Worm (Caenorhabditis elegans) whole organism, L1 larva: ENCODE data around the gene Y66C5A.2.

Experiments
- C16A3.4 ChIP-seq: fragments of 150-350 bp; optimal IDR thresholded peaks from 2 replicates; lab custom pipeline; 2014; ENCODE audit warnings: missing biosample characterization, missing genetic modification characterization
- alr-1 ChIP-seq: fragments of 200-800 bp; sonication (Bioruptor generic); optimal IDR thresholded peaks from 2 replicates; lab custom pipeline; 2018; ENCODE audit warnings: borderline replicate concordance, mild to moderate bottlenecking, missing genetic modification characterization, missing compliant biosample characterization
- aly-2 ChIP-seq: fragments of 150-350 bp; optimal IDR thresholded peaks from 2 replicates; lab custom pipeline; 2014; ENCODE audit warnings: missing biosample characterization, missing genetic modification characterization
- blmp-1 ChIP-seq: fragments of 150-350 bp; optimal IDR thresholded peaks from 2 replicates; lab custom pipeline; 2014; ENCODE audit warnings: missing biosample characterization, missing genetic modification characterization
- ceh-63 ChIP-seq: fragments of 200-800 bp; sonication (Bioruptor generic); optimal IDR thresholded peaks from 2 replicates; lab custom pipeline; 2018; ENCODE audit warnings: mild to moderate bottlenecking, missing genetic modification characterization, missing compliant biosample characterization
- ceh-88 ChIP-seq: fragments of 200-800 bp; sonication (Bioruptor generic); IDR thresholded peaks from 2 replicates; pipeline ENCODE4 v1.3.6; 2022; ENCODE audit warnings: missing genetic modification characterization, missing compliant biosample characterization
- ces-1 ChIP-seq: fragments of 150-350 bp; optimal IDR thresholded peaks from 2 replicates; lab custom pipeline; 2014; ENCODE audit warnings: missing biosample characterization, missing genetic modification reagents, missing genetic modification characterization
- dpl-1 ChIP-seq, 3 experiments: fragments of 150-350 bp in 2 of 3; sonication (generic microtip) in 1 of 3; optimal IDR thresholded peaks; 2 replicates each; lab custom pipeline; 2014 to 2017; ENCODE audit warnings: missing biosample characterization in 3 of 3, missing genetic modification characterization in 3 of 3, missing genetic modification reagents in 3 of 3
- dsc-1 ChIP-seq: sonication (generic microtip); optimal IDR thresholded peaks from 2 replicates; lab custom pipeline; 2016; ENCODE audit warnings: mild to moderate bottlenecking, missing genetic modification characterization, missing compliant biosample characterization
- efl-1 ChIP-seq, 4 experiments: fragments of 150-350 bp; optimal IDR thresholded peaks in 3 of 4; peaks in 1 of 4; 1 replicate in 1 of 4; 2 replicates in 3 of 4; lab custom pipeline; 2014; ENCODE audit warnings: missing biosample characterization in 2 of 4, missing genetic modification characterization in 2 of 4, missing genetic modification reagents in 2 of 4
- efl-3 ChIP-seq: fragments of 200-800 bp; sonication (Bioruptor generic); optimal IDR thresholded peaks from 2 replicates; lab custom pipeline; 2018; ENCODE audit warnings: mild to moderate bottlenecking, missing genetic modification characterization, missing compliant biosample characterization
- elt-3 ChIP-seq, 6 experiments: fragments of 150-350 bp in 1 of 6; sonication (generic microtip); optimal IDR thresholded peaks; 2 replicates each; lab custom pipeline; 2017 to 2018; ENCODE audit warnings: missing biosample characterization in 6 of 6, missing genetic modification characterization in 6 of 6, inconsistent platforms in 1 of 6
- ets-5 ChIP-seq: fragments of 200-800 bp; sonication (Bioruptor generic); IDR thresholded peaks from 2 replicates; pipeline ENCODE4 v1.3.6; 2022; ENCODE audit warnings: missing genetic modification characterization, missing compliant biosample characterization
- fkh-4 ChIP-seq: sonication (generic microtip); optimal IDR thresholded peaks from 2 replicates; lab custom pipeline; 2016; ENCODE audit warnings: missing compliant biosample characterization, missing genetic modification characterization, borderline replicate concordance
- fkh-8 ChIP-seq: sonication (generic microtip); optimal IDR thresholded peaks from 2 replicates; lab custom pipeline; 2016; ENCODE audit warnings: mild to moderate bottlenecking, missing genetic modification characterization, missing compliant biosample characterization
- fos-1 ChIP-seq: fragments of 150-350 bp; optimal IDR thresholded peaks from 2 replicates; lab custom pipeline; 2014; ENCODE audit warnings: missing biosample characterization, missing genetic modification characterization
- grh-1 ChIP-seq: fragments of 200-800 bp; sonication (Bioruptor generic); IDR thresholded peaks from 2 replicates; pipeline ENCODE4 v1.3.6; 2022; ENCODE audit warnings: missing genetic modification reagents, missing genetic modification characterization, missing compliant biosample characterization
- hlh-17 ChIP-seq: fragments of 200-800 bp; sonication (Bioruptor generic); optimal IDR thresholded peaks from 2 replicates; lab custom pipeline; 2018; ENCODE audit warnings: missing genetic modification characterization, mild to moderate bottlenecking, missing compliant biosample characterization, moderate library complexity, borderline replicate concordance
- hlh-4 ChIP-seq: sonication (generic microtip); optimal IDR thresholded peaks from 2 replicates; lab custom pipeline; 2016; ENCODE audit warnings: mild to moderate bottlenecking, missing genetic modification characterization, missing compliant biosample characterization
- irx-1 ChIP-seq: sonication (generic microtip); optimal IDR thresholded peaks from 2 replicates; lab custom pipeline; 2016; ENCODE audit warnings: missing genetic modification characterization, missing compliant biosample characterization
- isw-1 ChIP-seq: fragments of 200-800 bp; sonication (Bioruptor generic); IDR thresholded peaks from 2 replicates; pipeline ENCODE4 v1.3.6; 2022; ENCODE audit warnings: missing genetic modification characterization, missing compliant biosample characterization
- jun-1 ChIP-seq: fragments of 150-350 bp; optimal IDR thresholded peaks from 2 replicates; lab custom pipeline; 2014; ENCODE audit warnings: missing biosample characterization, missing genetic modification reagents, missing genetic modification characterization
- lin-13 ChIP-seq: fragments of 150-350 bp; optimal IDR thresholded peaks from 2 replicates; lab custom pipeline; 2014; ENCODE audit warnings: missing biosample characterization, missing genetic modification reagents, missing genetic modification characterization
- lin-14 ChIP-seq: fragments of 200-800 bp; sonication (Bioruptor generic); optimal IDR thresholded peaks from 2 replicates; lab custom pipeline; 2018; ENCODE audit warnings: mild to moderate bottlenecking, missing genetic modification characterization, moderate library complexity, missing compliant biosample characterization
- lin-39 ChIP-seq: fragments of 150-350 bp; optimal IDR thresholded peaks from 2 replicates; lab custom pipeline; 2014; ENCODE audit warnings: missing biosample characterization, missing genetic modification reagents, missing genetic modification characterization
- lsy-2 ChIP-seq, 2 experiments: fragments of 150-350 bp; optimal IDR thresholded peaks; 2 replicates each; lab custom pipeline; 2014; ENCODE audit warnings: missing biosample characterization in 2 of 2, missing genetic modification characterization in 2 of 2
- mdl-1 ChIP-seq, 2 experiments: fragments of 150-350 bp; optimal IDR thresholded peaks; 2 replicates each; lab custom pipeline; 2014 to 2017; ENCODE audit warnings: missing biosample characterization in 2 of 2, missing genetic modification characterization in 2 of 2, inconsistent platforms in 1 of 2
- mep-1 ChIP-seq: fragments of 150-350 bp; optimal IDR thresholded peaks from 2 replicates; lab custom pipeline; 2014; ENCODE audit warnings: missing biosample characterization, missing genetic modification characterization
- nhr-11 ChIP-seq: fragments of 150-350 bp; optimal IDR thresholded peaks from 2 replicates; lab custom pipeline; 2014; ENCODE audit warnings: missing biosample characterization, missing genetic modification characterization
- nhr-12 ChIP-seq: sonication (generic microtip); optimal IDR thresholded peaks from 2 replicates; lab custom pipeline; 2017; ENCODE audit warnings: missing biosample characterization, missing genetic modification characterization
- nhr-237 ChIP-seq: fragments of 150-350 bp; optimal IDR thresholded peaks from 2 replicates; lab custom pipeline; 2014; ENCODE audit warnings: missing biosample characterization, missing genetic modification characterization
- nhr-28 ChIP-seq: fragments of 150-350 bp; optimal IDR thresholded peaks from 2 replicates; lab custom pipeline; 2014; ENCODE audit warnings: missing biosample characterization, missing genetic modification characterization
- nhr-71 ChIP-seq: sonication (generic microtip); optimal IDR thresholded peaks from 2 replicates; lab custom pipeline; 2016; ENCODE audit warnings: mild to moderate bottlenecking, missing genetic modification characterization, moderate library complexity, missing compliant biosample characterization
- nhr-84 ChIP-seq: sonication (generic microtip); optimal IDR thresholded peaks from 2 replicates; lab custom pipeline; 2017; ENCODE audit warnings: missing biosample characterization, missing genetic modification characterization
- nhr-85 ChIP-seq: sonication (generic microtip); peaks from one replicate; lab custom pipeline; 2016; ENCODE audit warnings: missing genetic modification characterization, inconsistent platforms, missing compliant biosample characterization
- nhr-90 ChIP-seq: sonication (generic microtip); optimal IDR thresholded peaks from 2 replicates; lab custom pipeline; 2016; ENCODE audit warnings: mild to moderate bottlenecking, missing genetic modification characterization, missing compliant biosample characterization; ENCODE audit not compliant: poor library complexity
- pag-3 ChIP-seq: sonication (generic microtip); optimal IDR thresholded peaks from 2 replicates; lab custom pipeline; 2017; ENCODE audit warnings: missing genetic modification characterization, mild to moderate bottlenecking, missing compliant biosample characterization, antibody characterized with exemption, borderline replicate concordance; ENCODE audit not compliant: insufficient read depth
- pax-3 ChIP-seq: fragments of 200-800 bp; sonication (Bioruptor generic); optimal IDR thresholded peaks from 2 replicates; lab custom pipeline; 2018; ENCODE audit warnings: mild to moderate bottlenecking, missing genetic modification characterization, moderate library complexity, missing compliant biosample characterization
- pqm-1 ChIP-seq: sonication (generic microtip); optimal IDR thresholded peaks from 3 replicates; lab custom pipeline; 2017; ENCODE audit warnings: missing biosample characterization, missing genetic modification characterization
- sptf-1 ChIP-seq: fragments of 150-350 bp; optimal IDR thresholded peaks from 2 replicates; lab custom pipeline; 2014; ENCODE audit warnings: missing biosample characterization, missing genetic modification characterization
- sup-37 ChIP-seq: fragments of 200-800 bp; sonication (Bioruptor generic); optimal IDR thresholded peaks from 2 replicates; lab custom pipeline; 2018; ENCODE audit warnings: mild to moderate bottlenecking, missing genetic modification characterization, missing compliant biosample characterization
- swsn-7 ChIP-seq: sonication (generic microtip); optimal IDR thresholded peaks from 2 replicates; lab custom pipeline; 2016; ENCODE audit warnings: missing genetic modification characterization, missing compliant biosample characterization
- tbx-2 ChIP-seq: sonication (generic microtip); optimal IDR thresholded peaks from 2 replicates; lab custom pipeline; 2016; ENCODE audit warnings: missing genetic modification characterization, missing compliant biosample characterization
- unc-62 ChIP-seq: fragments of 150-350 bp; optimal IDR thresholded peaks from 2 replicates; lab custom pipeline; 2014; ENCODE audit warnings: missing biosample characterization, missing genetic modification reagents, missing genetic modification characterization
- vab-15 ChIP-seq: sonication (generic microtip); optimal IDR thresholded peaks from 2 replicates; lab custom pipeline; 2017; ENCODE audit warnings: missing genotype, mild to moderate bottlenecking, missing genetic modification characterization, missing compliant biosample characterization
- xbp-1 ChIP-seq: sonication (generic microtip); optimal IDR thresholded peaks from 2 replicates; lab custom pipeline; 2016; ENCODE audit warnings: missing genetic modification characterization, missing compliant biosample characterization
- ztf-4 ChIP-seq: fragments of 150-350 bp; optimal IDR thresholded peaks from 2 replicates; lab custom pipeline; 2014; ENCODE audit warnings: missing biosample characterization, missing genetic modification characterization

The Y66C5A.2 gene

DNA sequence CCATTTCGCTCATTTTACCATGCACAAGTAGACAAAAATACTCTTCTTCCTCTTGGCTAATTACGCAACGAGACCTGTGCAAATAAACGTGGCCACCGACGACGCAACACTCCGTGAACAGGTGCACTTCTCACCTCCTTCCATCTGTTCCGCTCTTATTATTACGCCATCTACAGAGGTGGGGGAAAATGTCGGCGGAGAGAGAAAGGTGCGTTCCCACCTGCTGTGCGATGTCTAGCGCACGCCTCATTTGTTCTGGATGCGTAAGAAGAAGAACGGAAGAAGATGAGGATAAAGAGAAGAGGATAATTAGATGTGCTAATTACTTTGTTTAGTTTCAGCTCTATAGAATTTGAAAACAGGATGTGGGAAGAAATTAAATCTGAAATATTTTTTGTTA is 26.0 kb downstream of the Y66C5A.2 start:
- no peak for TF ChIP-seq ztf-4 (tag; lab: Kevin White, UChicago)
- peak; percentile 16 for TF ChIP-seq blmp-1

- peak; percentile 61 for TF ChIP-seq lin-39 (tag; lab: Kevin White, UChicago)
- TF ChIP-seq nhr-11 (tag; lab: Kevin White, UChicago), result no peak
- TF ChIP-seq nhr-71 (tag; lab: Kevin White, UChicago), result peak; percentile 31
- TF ChIP-seq nhr-12 (tag; lab: Kevin White, UChicago), result no peak
- no peak for TF ChIP-seq dsc-1 (tag; lab: Kevin White, UChicago)
- TF ChIP-seq hlh-17, result no peak
- no peak for TF ChIP-seq ceh-88 (GFP tag; lab: Robert Waterston, UW)
- peak; percentile 46 for TF ChIP-seq efl-3
- peak; percentile 34 for TF ChIP-seq lin-14 (GFP tag; lab: Kevin White, UChicago)
- peak; percentile 89 for TF ChIP-seq nhr-85
- TF ChIP-seq ets-5, result no peak
- peak; percentile 30 for TF ChIP-seq mep-1 (tag; lab: Kevin White, UChicago)
- TF ChIP-seq irx-1 (tag; lab: Kevin White, UChicago), result peak; percentile 51
- TF ChIP-seq pax-3 (tag; lab: Kevin White, UChicago), result no peak
- TF ChIP-seq elt-3 (tag; optimal IDR thresholded peaks at IDR 0.05; lab: Kevin White, UChicago), result no peak
- no peak for TF ChIP-seq efl-1 (optimal IDR thresholded peaks at IDR 0.05; lab: Kevin White, UChicago)
- no peak for TF ChIP-seq efl-1 (GFP tag; optimal IDR thresholded peaks at IDR 0.05 in 1 of 2; lab: Kevin White, UChicago)
- TF ChIP-seq nhr-90 (tag; lab: Kevin White, UChicago), result no peak
- TF ChIP-seq tbx-2 (tag; lab: Kevin White, UChicago), result peak; percentile 2
- no peak for TF ChIP-seq lin-13 (GFP tag; lab: Kevin White, UChicago)
- no peak for TF ChIP-seq vab-15 (tag; lab: Kevin White, UChicago)
These were observed 26.8 kb downstream of the Y66C5A.2 start for ce11 chrX:14487333-14487732.

DNA sequence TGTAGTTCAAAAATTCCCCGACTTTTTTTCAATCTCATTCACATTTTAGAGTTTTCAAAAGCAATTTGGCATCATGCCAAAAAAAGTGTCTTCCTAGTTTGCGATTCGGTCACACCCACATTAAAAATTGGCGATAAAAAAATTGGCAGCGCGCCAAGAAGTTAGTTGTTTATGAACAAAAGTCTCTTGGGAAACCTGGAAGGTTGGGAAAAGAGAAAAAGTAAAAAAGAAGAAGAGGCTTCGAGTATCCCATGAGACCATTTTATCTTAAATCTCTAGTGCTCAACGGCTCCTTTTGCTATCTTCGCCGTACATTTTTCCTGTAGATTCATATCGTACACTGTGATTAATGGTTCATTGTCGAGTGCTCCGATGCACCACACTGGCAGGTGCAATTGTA is 27.3 kb downstream of the Y66C5A.2 start:
- TF ChIP-seq isw-1, result no peak
- TF ChIP-seq hlh-17, result no peak
- TF ChIP-seq pag-3 (tag; lab: Kevin White, UChicago), result no peak
- TF ChIP-seq vab-15 (tag; lab: Kevin White, UChicago), result no peak
- TF ChIP-seq ceh-63 (GFP tag; lab: Kevin White, UChicago), result no peak
- no peak for TF ChIP-seq efl-1 (optimal IDR thresholded peaks at IDR 0.05; lab: Kevin White, UChicago)
- TF ChIP-seq efl-1 (GFP tag; optimal IDR thresholded peaks at IDR 0.05 in 1 of 2; lab: Kevin White, UChicago), result no peak
- no peak for TF ChIP-seq mdl-1 (tag; optimal IDR thresholded peaks at IDR 0.05; lab: Kevin White, UChicago)
- no peak for TF ChIP-seq nhr-237 (tag; lab: Kevin White, UChicago)
- no peak for TF ChIP-seq swsn-7
- TF ChIP-seq grh-1 (GFP tag; lab: Robert Waterston, UW), result no peak
- no peak for TF ChIP-seq unc-62 (GFP tag; lab: Kevin White, UChicago)
- TF ChIP-seq dpl-1 (GFP tag; optimal IDR thresholded peaks at IDR 0.05; lab: Kevin White, UChicago), result no peak
- TF ChIP-seq sup-37 (GFP tag; lab: Kevin White, UChicago), result no peak
- no peak for TF ChIP-seq pqm-1 (tag; lab: Kevin White, UChicago)
- no peak for TF ChIP-seq ces-1 (GFP tag; lab: Kevin White, UChicago)
- no peak for TF ChIP-seq mep-1 (tag; lab: Kevin White, UChicago)
- TF ChIP-seq alr-1 (tag; lab: Kevin White, UChicago), result no peak
- no peak for TF ChIP-seq aly-2

- TF ChIP-seq nhr-11 (tag; lab: Kevin White, UChicago), result no peak
- TF ChIP-seq sptf-1 (tag; lab: Kevin White, UChicago), result no peak
- TF ChIP-seq fkh-8 (tag; lab: Kevin White, UChicago), result peak; percentile 72
- TF ChIP-seq nhr-237 (tag; lab: Kevin White, UChicago), result no peak
- peak; percentile 80 for TF ChIP-seq C16A3.4
- no peak for TF ChIP-seq hlh-4 (tag; lab: Kevin White, UChicago)
- TF ChIP-seq fos-1 (tag; lab: Kevin White, UChicago), result peak; percentile 12
- no peak for TF ChIP-seq nhr-84 (tag; lab: Kevin White, UChicago)
- TF ChIP-seq nhr-90 (tag; lab: Kevin White, UChicago), result peak; percentile 62
- no peak for TF ChIP-seq fkh-4 (tag; lab: Kevin White, UChicago)
- TF ChIP-seq xbp-1, result peak; percentile 68
- no peak for TF ChIP-seq ztf-4 (tag; lab: Kevin White, UChicago)
- peak; percentile 18 for TF ChIP-seq pax-3 (tag; lab: Kevin White, UChicago)
- no peak for TF ChIP-seq nhr-28 (tag; lab: Kevin White, UChicago)
- TF ChIP-seq jun-1 (tag; lab: Kevin White, UChicago), result peak; percentile 83
- peak; percentile 52 to 66 for TF ChIP-seq lsy-2 (tag; optimal IDR thresholded peaks at IDR 0.05; lab: Kevin White, UChicago)
- TF ChIP-seq lin-39 (tag; lab: Kevin White, UChicago), result peak; percentile 14
These were observed 29.4 kb downstream of the Y66C5A.2 start, which contains the start of gene his-24 for ce11 chrX:14489945-14490344. Gene his-24 (plus strand): TSS chrX:14490094.
